Worm (Caenorhabditis elegans): ENCODE measurements around the gene F23F12.3.

Gene F23F12.3

ce11 chrIII:6464913-6465312, 35.4 kb upstream of the F23F12.3 start, which contains the start of gene nduf-2.2:
Gene nduf-2.2 (plus strand): TSS chrIII:6465222.
- TF ChIP-seq aly-2 (tag; optimal IDR thresholded peaks at IDR 0.05) (no peak), ztf-11 (tag; optimal IDR thresholded peaks at IDR 0.05) (no peak), mbf-1 (tag; optimal IDR thresholded peaks at IDR 0.05) (no peak), R02D3.7 (tag; optimal IDR thresholded peaks at IDR 0.05) (no peak), gmeb-1 (tag; optimal IDR thresholded peaks at IDR 0.05) (no peak), elt-3 (tag; optimal IDR thresholded peaks at IDR 0.05) (no peak), lin-11 (tag; optimal IDR thresholded peaks at IDR 0.05) (no peak), alr-1 (tag; optimal IDR thresholded peaks at IDR 0.05) (no peak), ztf-1 (GFP tag; conservative IDR thresholded peaks at IDR 0.05) (no peak), Y55F3AM.14 (GFP tag; optimal IDR thresholded peaks at IDR 0.05) (no peak)

ce11 chrIII:6467005-6467404, 33.3 kb upstream of the F23F12.3 start, which contains the start of gene T26A5.2:
Gene T26A5.2 (plus strand): TSS chrIII:6467305.
- TF ChIP-seq dmd-4 (tag; optimal IDR thresholded peaks at IDR 0.05) (no peak), nhr-23 (tag; optimal IDR thresholded peaks at IDR 0.05) (no peak), ZK546.5 (tag; optimal IDR thresholded peaks at IDR 0.05) (no peak), fos-1 (tag; optimal IDR thresholded peaks at IDR 0.05) (no peak), gmeb-1 (tag; optimal IDR thresholded peaks at IDR 0.05) (no peak), crh-2 (tag; optimal IDR thresholded peaks at IDR 0.05) (no peak), F13H6.1 (tag; optimal IDR thresholded peaks at IDR 0.05) (no peak), ama-1 (optimal IDR thresholded peaks at IDR 0.05) (no peak), blmp-1 (tag; optimal IDR thresholded peaks at IDR 0.05; ENCODE audit: insufficient read depth) (no peak), ceh-16 (tag; optimal IDR thresholded peaks at IDR 0.05) (no peak), ztf-4 (tag; optimal IDR thresholded peaks at IDR 0.05) (no peak), nhr-10 (tag; optimal IDR thresholded peaks at IDR 0.05) (no peak), Y55F3AM.14 (GFP tag; optimal IDR thresholded peaks at IDR 0.05) (no peak), skn-1 (tag; optimal IDR thresholded peaks at IDR 0.05) (no peak), nhr-129 (tag; optimal IDR thresholded peaks at IDR 0.05) (no peak), unc-62 (GFP tag; optimal IDR thresholded peaks at IDR 0.05) (no peak)

DNA sequence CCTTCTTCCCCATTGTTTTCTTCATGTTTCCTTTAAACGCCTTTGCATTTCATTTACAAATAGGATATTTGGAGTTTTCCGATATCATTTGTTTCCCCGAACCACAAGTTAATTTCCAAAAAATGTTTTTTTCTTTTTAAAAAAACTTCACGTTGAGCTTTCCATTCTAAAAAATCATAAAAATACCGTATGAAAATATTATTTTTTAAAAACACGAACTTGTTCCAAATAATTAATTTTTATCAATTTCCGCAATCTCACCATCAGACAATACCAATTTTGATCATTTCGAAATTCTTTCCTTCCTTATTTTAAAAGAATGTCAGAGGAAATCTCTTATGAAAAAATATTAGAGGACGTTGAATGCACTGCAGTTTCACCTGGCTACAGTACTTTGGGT, 28.9 kb upstream of the F23F12.3 start, which contains the start of gene wht-6:
wht-6 (plus strand) TSS at position 301 of the 400 bp plus-strand sequence.
- TF ChIP-seq unc-55 (GFP tag; optimal IDR thresholded peaks at IDR 0.05) (no peak), lin-39 (tag; optimal IDR thresholded peaks at IDR 0.05) (no peak), elt-1 (tag; optimal IDR thresholded peaks at IDR 0.05) (no peak)

ce11 chrIII:6476380-6476779, 23.9 kb upstream of the F23F12.3 start:
- no peak for TF ChIP-seq nhr-11 (tag; optimal IDR thresholded peaks at IDR 0.05)
- no peak for TF ChIP-seq ceh-16 (tag; optimal IDR thresholded peaks at IDR 0.05)
- no peak for TF ChIP-seq mab-5 (tag; optimal IDR thresholded peaks at IDR 0.05)
- TF ChIP-seq nhr-23 (tag; optimal IDR thresholded peaks at IDR 0.05) = no peak
- no peak for TF ChIP-seq elt-3 (tag; optimal IDR thresholded peaks at IDR 0.05)
- TF ChIP-seq unc-39 (tag; optimal IDR thresholded peaks at IDR 0.05) = no peak
- no peak for TF ChIP-seq sem-4 (tag; optimal IDR thresholded peaks at IDR 0.05)
- TF ChIP-seq aly-2 (tag; optimal IDR thresholded peaks at IDR 0.05) = no peak
- TF ChIP-seq snpc-4 (tag; optimal IDR thresholded peaks at IDR 0.05) = no peak
- TF ChIP-seq nhr-77 (tag; optimal IDR thresholded peaks at IDR 0.05) = no peak
- TF ChIP-seq mbf-1 (tag; optimal IDR thresholded peaks at IDR 0.05) = no peak
- no peak for TF ChIP-seq nhr-129 (tag; optimal IDR thresholded peaks at IDR 0.05)
- TF ChIP-seq ztf-4 (tag; optimal IDR thresholded peaks at IDR 0.05) = no peak
- TF ChIP-seq sma-9 (GFP tag; optimal IDR thresholded peaks at IDR 0.05) = no peak
- no peak for TF ChIP-seq sma-9 (tag; optimal IDR thresholded peaks at IDR 0.05)
- TF ChIP-seq gmeb-1 (tag; optimal IDR thresholded peaks at IDR 0.05) = no peak
- TF ChIP-seq unc-62 (GFP tag; optimal IDR thresholded peaks at IDR 0.05) = no peak
- no peak for TF ChIP-seq skn-1 (tag; optimal IDR thresholded peaks at IDR 0.05)
- no peak for TF ChIP-seq lin-13 (GFP tag; optimal IDR thresholded peaks at IDR 0.05)
- no peak for TF ChIP-seq C34F6.9 (tag; optimal IDR thresholded peaks at IDR 0.05)

Measured in whole organism, L2 larva.